Fruit fly (Drosophila melanogaster) whole organism, wandering third instar larva: ENCODE results near the gene CG13300.
A peak's percentile ranks its signal among the peaks of the same experiment; 100 is the strongest.

Experiments used
- CG32264 ChIP-seq: fragments of 200-800 bp; sonication (Bioruptor generic); optimal IDR thresholded peaks from 2 replicates; lab custom pipeline; 2016; ENCODE audit warnings: missing biosample characterization, missing genetic modification characterization
- CG9705 ChIP-seq: fragments of 200-800 bp; sonication (Bioruptor generic); optimal IDR thresholded peaks from 2 replicates; lab custom pipeline; 2018; ENCODE audit warnings: missing biosample characterization, mild to moderate bottlenecking, missing genetic modification characterization
- CrebA ChIP-seq: fragments of 200-800 bp; sonication (Bioruptor generic); optimal IDR thresholded peaks from 2 replicates; lab custom pipeline; 2016; ENCODE audit warnings: missing biosample characterization, mild to moderate bottlenecking, missing genetic modification characterization, borderline replicate concordance
- Dfd ChIP-seq: fragments of >200 bp; optimal IDR thresholded peaks from 2 replicates; lab custom pipeline; 2017; ENCODE audit warnings: missing biosample characterization, missing genetic modification characterization
- Dif ChIP-seq: fragments of 200-275, 200-300 bp; sonication (Bioruptor generic); optimal IDR thresholded peaks from 2 replicates; lab custom pipeline; 2018; ENCODE audit warnings: missing biosample characterization, missing genetic modification characterization; ENCODE audit not compliant: partially characterized antibody
- HLH106 ChIP-seq: fragments of 200-800 bp; optimal IDR thresholded peaks from 3 replicates; lab custom pipeline; 2019; ENCODE audit warnings: missing biosample characterization, mild to moderate bottlenecking, missing genetic modification characterization, moderate library complexity
- Hnf4 ChIP-seq: fragments of 200-800 bp; sonication (Bioruptor generic); optimal IDR thresholded peaks from 2 replicates; lab custom pipeline; 2016; ENCODE audit warnings: missing biosample characterization, mild to moderate bottlenecking, missing genetic modification characterization
- Hr78 ChIP-seq: fragments of >200 bp; optimal IDR thresholded peaks from 2 replicates; lab custom pipeline; 2017; ENCODE audit warnings: missing biosample characterization, missing genetic modification characterization
- Hr83 ChIP-seq: fragments of 200-300 bp; sonication (Bioruptor generic); optimal IDR thresholded peaks from 2 replicates; lab custom pipeline; 2016; ENCODE audit warnings: missing biosample characterization, mild to moderate bottlenecking, missing genetic modification characterization, moderate library complexity; ENCODE audit not compliant: poor library complexity, severe bottlenecking
- Mio ChIP-seq: sonication (Bioruptor generic); optimal IDR thresholded peaks from 2 replicates; lab custom pipeline; 2016; ENCODE audit warnings: missing biosample characterization, missing genetic modification characterization
- Myc ChIP-seq: fragments of >200 bp; optimal IDR thresholded peaks from 2 replicates; lab custom pipeline; 2017
- N ChIP-seq: fragments of >200 bp; optimal IDR thresholded peaks from 2 replicates; lab custom pipeline; 2018; ENCODE audit warnings: missing biosample characterization, missing external identifiers, missing genetic modification characterization
- OdsH ChIP-seq: fragments of 200-800 bp; sonication (Bioruptor generic); optimal IDR thresholded peaks from 2 replicates; lab custom pipeline; 2016; ENCODE audit warnings: missing biosample characterization, mild to moderate bottlenecking, missing genetic modification characterization
- Rel ChIP-seq, 2 experiments: fragments of 200-800 bp; sonication (Bioruptor generic) in 1 of 2; optimal IDR thresholded peaks; 2 replicates in 1 of 2; 3 replicates in 1 of 2; lab custom pipeline; 2016 to 2019; ENCODE audit warnings: mild to moderate bottlenecking in 2 of 2, missing biosample characterization in 2 of 2, missing genetic modification characterization in 2 of 2, moderate library complexity in 1 of 2
- Vsx2 ChIP-seq: fragments of 200-300, 225-300 bp; sonication (Bioruptor generic); optimal IDR thresholded peaks from 2 replicates; lab custom pipeline; 2018; ENCODE audit warnings: missing biosample characterization, missing genetic modification characterization; ENCODE audit not compliant: partially characterized antibody
- brk ChIP-seq: fragments of 200-800 bp; sonication (Bioruptor generic); optimal IDR thresholded peaks from 2 replicates; lab custom pipeline; 2016; ENCODE audit warnings: missing biosample characterization, mild to moderate bottlenecking, missing genetic modification characterization
- dl ChIP-seq, 2 experiments: fragments of 175-275, 200-275 bp in 1 of 2; fragments of 200-275 bp in 1 of 2; sonication (Bioruptor generic); optimal IDR thresholded peaks; lab custom pipeline; 2018; ENCODE audit warnings: mild to moderate bottlenecking in 2 of 2, missing biosample characterization in 2 of 2, missing genetic modification characterization in 2 of 2, moderate library complexity in 2 of 2; ENCODE audit not compliant: partially characterized antibody in 2 of 2, insufficient read depth in 1 of 2
- dmrt93B ChIP-seq: fragments of 200-800 bp; sonication (Bioruptor generic); optimal IDR thresholded peaks from 2 replicates; lab custom pipeline; 2018; ENCODE audit warnings: missing biosample characterization, mild to moderate bottlenecking, missing genetic modification characterization
- ey ChIP-seq: fragments of 200-800 bp; sonication (Bioruptor generic); optimal IDR thresholded peaks from 2 replicates; lab custom pipeline; 2016; ENCODE audit warnings: missing biosample characterization, missing genetic modification characterization
- foxo ChIP-seq, 2 experiments: fragments of 200-800 bp; sonication (Bioruptor generic); optimal IDR thresholded peaks; 2 replicates in 1 of 2; 3 replicates in 1 of 2; lab custom pipeline; 2016 to 2017; ENCODE audit warnings: missing biosample characterization in 2 of 2, missing genetic modification characterization in 2 of 2
- fru ChIP-seq: fragments of 200-800 bp; sonication (Bioruptor generic); optimal IDR thresholded peaks from 3 replicates; lab custom pipeline; 2016; ENCODE audit warnings: missing biosample characterization, mild to moderate bottlenecking, missing genetic modification characterization
- h ChIP-seq: fragments of 200-800 bp; sonication (Bioruptor generic); optimal IDR thresholded peaks from 3 replicates; lab custom pipeline; 2016; ENCODE audit warnings: missing biosample characterization, mild to moderate bottlenecking, missing genetic modification characterization
- jim ChIP-seq: fragments of 175-275, 200-325 bp; sonication (Bioruptor generic); optimal IDR thresholded peaks from 2 replicates; lab custom pipeline; 2016; ENCODE audit warnings: missing biosample characterization, mild to moderate bottlenecking, missing genetic modification characterization
- lola ChIP-seq: fragments of >200 bp; optimal IDR thresholded peaks from 2 replicates; lab custom pipeline; 2017; ENCODE audit warnings: missing biosample characterization, missing genetic modification characterization
- pan ChIP-seq: fragments of >200 bp; optimal IDR thresholded peaks from 2 replicates; lab custom pipeline; 2017
- psq ChIP-seq: fragments of 200-800 bp; sonication (Bioruptor generic); optimal IDR thresholded peaks from 3 replicates; lab custom pipeline; 2017; ENCODE audit warnings: missing biosample characterization, mild to moderate bottlenecking, missing genetic modification characterization, moderate library complexity
- rgr ChIP-seq: fragments of 200-800 bp; sonication (Bioruptor generic); optimal IDR thresholded peaks from 3 replicates; lab custom pipeline; 2016; ENCODE audit warnings: missing biosample characterization, mild to moderate bottlenecking, missing genetic modification characterization
- sv ChIP-seq: fragments of 200-800 bp; sonication (Bioruptor generic); optimal IDR thresholded peaks from 3 replicates; lab custom pipeline; 2016; ENCODE audit warnings: missing biosample characterization, missing genetic modification characterization
- tai ChIP-seq: sonication (Bioruptor generic); optimal IDR thresholded peaks from 2 replicates; lab custom pipeline; 2016; ENCODE audit warnings: missing biosample characterization, missing genetic modification characterization
- usp ChIP-seq: fragments of >200 bp; optimal IDR thresholded peaks from 2 replicates; lab custom pipeline; 2017; ENCODE audit warnings: missing biosample characterization, missing genetic modification characterization
- woc ChIP-seq: sonication (Bioruptor generic); optimal IDR thresholded peaks from 2 replicates; lab custom pipeline; 2016; ENCODE audit warnings: missing biosample characterization, mild to moderate bottlenecking, missing genetic modification characterization

CG13300 gene

dm6 chr3L:6338306-6338705 lies 13.9 kb downstream of the CG13300 start:
- peak; percentile 19 for TF ChIP-seq psq (GFP tag; lab: Kevin White, UChicago)
- no peak for TF ChIP-seq OdsH (GFP tag; lab: Kevin White, UChicago)
- TF ChIP-seq ey (GFP tag; lab: Kevin White, UChicago): peak; percentile 9
- peak; percentile 5 for TF ChIP-seq h (GFP tag; lab: Kevin White, UChicago)
- TF ChIP-seq, all 38 proteins: peak for 3

dm6 chr3L:6336248-6336858 lies 15.8 kb downstream of the CG13300 start:
- TF ChIP-seq CG32264 (GFP tag; lab: Kevin White, UChicago) (no peak), Rel (GFP tag; optimal IDR thresholded peaks at IDR 0.05; lab: Kevin White, UChicago) (no peak), Rel (tag; optimal IDR thresholded peaks at IDR 0.05; lab: Kevin White, UChicago) (no peak), Hnf4 (no peak), jim (GFP tag; lab: Kevin White, UChicago) (no peak), brk (GFP tag; lab: Kevin White, UChicago) (no peak), Dfd (no peak), N (GFP tag; lab: Kevin White, UChicago) (no peak), woc (no peak)

- no peak for TF ChIP-seq N (GFP tag; lab: Kevin White, UChicago)
- no peak for TF ChIP-seq HLH106 (tag; lab: Kevin White, UChicago)
- TF ChIP-seq CrebA (GFP tag; lab: Kevin White, UChicago): no peak
- TF ChIP-seq Hnf4: no peak
- TF ChIP-seq pan: no peak
- no peak for TF ChIP-seq ey (GFP tag; lab: Kevin White, UChicago)
- no peak for TF ChIP-seq Mio (GFP tag; lab: Kevin White, UChicago)
- TF ChIP-seq Vsx2 (GFP tag; lab: Kevin White, UChicago): no peak
- no peak for TF ChIP-seq Rel (GFP tag; optimal IDR thresholded peaks at IDR 0.05; lab: Kevin White, UChicago)
- no peak for TF ChIP-seq Rel (tag; optimal IDR thresholded peaks at IDR 0.05; lab: Kevin White, UChicago)
- no peak for TF ChIP-seq usp (GFP tag; lab: Kevin White, UChicago)
- no peak for TF ChIP-seq CG9705
- no peak for TF ChIP-seq Myc
- no peak for TF ChIP-seq foxo (GFP tag; optimal IDR thresholded peaks at IDR 0.05; lab: Kevin White, UChicago)
- no peak for TF ChIP-seq OdsH (GFP tag; lab: Kevin White, UChicago)
- no peak for TF ChIP-seq lola
- no peak for TF ChIP-seq Hr78 (GFP tag; lab: Kevin White, UChicago)
- no peak for TF ChIP-seq CG32264 (GFP tag; lab: Kevin White, UChicago)
Observed at dm6 chr3L:6331399-6332111, 20.6 kb downstream of the CG13300 start.

dm6 chr3L:6327308-6327707 lies 24.9 kb downstream of the CG13300 start, which contains the start of gene Or65c:
Or65c (plus strand) TSS chr3L:6327608.
- TF ChIP-seq lola (no peak), Vsx2 (GFP tag; lab: Kevin White, UChicago) (no peak), Dif (GFP tag; lab: Kevin White, UChicago) (no peak), h (GFP tag; lab: Kevin White, UChicago) (no peak), foxo (GFP tag; optimal IDR thresholded peaks at IDR 0.05; lab: Kevin White, UChicago) (no peak), dmrt93B (no peak), sv (GFP tag; lab: Kevin White, UChicago) (no peak)
- TF ChIP-seq, all 38 proteins: peak for 0

- TF ChIP-seq N (GFP tag; lab: Kevin White, UChicago): no peak
- no peak for TF ChIP-seq CG9705
- TF ChIP-seq, all 38 proteins: peak for 0
Observed at dm6 chr3L:6325312-6325711, 26.9 kb downstream of the CG13300 start, which contains the start of gene Or65b. Or65b (plus strand) TSS chr3L:6325612.

- TF ChIP-seq pan (no peak), sv (GFP tag; lab: Kevin White, UChicago) (no peak), rgr (GFP tag; lab: Kevin White, UChicago) (no peak), fru (GFP tag; lab: Kevin White, UChicago) (no peak), HLH106 (tag; lab: Kevin White, UChicago) (no peak), dmrt93B (no peak), psq (GFP tag; lab: Kevin White, UChicago) (no peak), Hnf4 (no peak), dl (GFP tag; optimal IDR thresholded peaks at IDR 0.05; lab: Kevin White, UChicago; ENCODE audit: insufficient read depth in 1 of 2, partially characterized antibody in 2 of 2) (no peak), ey (GFP tag; lab: Kevin White, UChicago) (no peak), tai (GFP tag; lab: Kevin White, UChicago) (no peak), CG9705 (no peak), Hr78 (GFP tag; lab: Kevin White, UChicago) (no peak), Mio (GFP tag; lab: Kevin White, UChicago) (no peak), Dif (GFP tag; lab: Kevin White, UChicago) (no peak), Hr83 (GFP tag; lab: Kevin White, UChicago) (no peak)
Observed at dm6 chr3L:6322680-6323079, 29.5 kb downstream of the CG13300 start.
